Fruit fly (Drosophila melanogaster) S2 (cell line): ENCODE measurements around the gene Mf.

Source experiments
- CG8478 ChIP-seq: fragments of >200 bp; optimal IDR thresholded peaks from 2 replicates; lab custom pipeline; 2018
- CTCF ChIP-seq, 2 experiments: fragments of >200 bp; optimal IDR thresholded peaks; 2 replicates each; lab custom pipeline; 2018

DNA sequence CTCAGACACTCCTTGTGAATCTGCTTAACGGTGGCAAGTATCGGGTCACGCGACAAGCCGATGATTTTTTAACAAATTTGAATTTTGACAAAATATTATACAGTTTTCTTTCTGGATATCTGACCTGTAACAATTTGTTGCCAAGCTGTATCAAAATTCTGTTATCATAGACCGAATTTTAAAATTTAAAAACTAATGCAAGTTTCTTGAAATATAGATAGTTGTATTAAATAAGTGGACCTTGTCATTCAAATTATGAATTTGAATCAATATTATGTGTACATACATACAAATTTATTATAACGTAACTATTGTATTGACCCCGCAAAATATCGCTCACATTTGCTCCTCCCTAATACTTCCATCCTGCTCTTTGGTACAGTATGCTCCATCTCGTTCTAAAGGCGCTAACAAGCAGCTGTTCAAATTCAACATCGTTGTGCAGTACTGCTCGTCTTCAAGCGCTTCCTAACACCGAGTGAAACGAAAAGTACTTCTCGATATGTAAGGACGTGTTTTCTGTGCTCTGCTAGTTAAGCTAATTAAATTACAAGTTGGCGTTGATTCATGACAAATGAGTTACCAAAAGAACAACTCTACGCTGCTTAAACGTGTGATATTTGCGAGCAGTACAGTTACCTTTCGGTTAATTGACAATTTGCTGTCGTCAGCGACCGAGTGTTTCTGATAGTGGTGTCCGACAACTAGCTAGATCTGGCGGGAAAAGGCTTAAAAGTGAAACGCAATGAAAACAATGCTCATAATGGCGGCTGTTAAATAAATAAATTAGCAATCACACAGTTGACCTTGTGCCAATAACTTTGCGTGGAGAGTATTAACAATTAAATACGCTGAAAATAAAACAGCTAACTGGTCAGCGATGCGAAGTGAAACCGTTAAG lies 15.1 kb upstream of the Mf start, which contains the start of the genes Kpc1 and CG42542:
- TF ChIP-seq CG8478 (lab: Kevin White, UChicago) (no peak), CTCF (optimal IDR thresholded peaks at IDR 0.05; lab: Kevin White, UChicago) (no peak)
